Fruit fly (Drosophila melanogaster) whole organism, embryonic: ENCODE data around the gene Lim1.

Experiments used
- Atf6 ChIP-seq: fragments of 200-800 bp; sonication (Bioruptor generic); IDR thresholded peaks from 2 replicates; pipeline ENCODE4 v1.3.6; 2022; ENCODE audit warnings: missing biosample characterization, missing genetic modification characterization
- Awh ChIP-seq: fragments of 200-800 bp; sonication (Bioruptor generic); IDR thresholded peaks from 2 replicates; pipeline ENCODE4, ENCODE4 v1.3.6; 2022; ENCODE audit warnings: missing biosample characterization, missing genetic modification characterization
- Bgb ChIP-seq: fragments of 200-800 bp; sonication (Bioruptor generic); IDR thresholded peaks from 2 replicates; pipeline ENCODE4 v1.3.6; 2022; ENCODE audit warnings: missing biosample characterization, missing genetic modification characterization; ENCODE audit not compliant: partially characterized antibody
- CG10267 ChIP-seq: fragments of 200-800 bp; sonication (Bioruptor generic); optimal IDR thresholded peaks from 2 replicates; lab custom pipeline; 2018; ENCODE audit warnings: missing biosample characterization, mild to moderate bottlenecking, missing genetic modification characterization, moderate library complexity
- CG12744 ChIP-seq: fragments of 200-800 bp; sonication (Bioruptor generic); optimal IDR thresholded peaks from 2 replicates; lab custom pipeline; 2016; ENCODE audit warnings: missing biosample characterization, missing genetic modification characterization
- CG15479 ChIP-seq: fragments of 200-800 bp; sonication (Bioruptor generic); optimal IDR thresholded peaks from 3 replicates; lab custom pipeline; 2019; ENCODE audit warnings: missing biosample characterization, mild to moderate bottlenecking, missing genetic modification characterization, moderate library complexity
- CG1603 ChIP-seq: fragments of 200-800 bp; sonication (Bioruptor generic); optimal IDR thresholded peaks from 2 replicates; lab custom pipeline; 2019; ENCODE audit warnings: missing biosample characterization, mild to moderate bottlenecking, missing genetic modification characterization, moderate library complexity
- CG16813 ChIP-seq: fragments of 200-800 bp; sonication (Bioruptor generic); IDR thresholded peaks from 3 replicates; pipeline ENCODE4 v1.3.6; 2022; ENCODE audit warnings: missing biosample characterization, missing genetic modification characterization; ENCODE audit not compliant: partially characterized antibody
- CG17328 ChIP-seq: fragments of 200-800 bp; sonication (Bioruptor generic); IDR thresholded peaks from 2 replicates; pipeline ENCODE4 v1.3.6; 2022; ENCODE audit warnings: missing biosample characterization, missing genetic modification characterization
- CG17359 ChIP-seq: fragments of 200-800 bp; sonication (Bioruptor generic); optimal IDR thresholded peaks from 3 replicates; lab custom pipeline; 2018; ENCODE audit warnings: missing biosample characterization, mild to moderate bottlenecking, missing genetic modification characterization, moderate library complexity
- CG18599 ChIP-seq: fragments of 200-800 bp; sonication (Bioruptor generic); optimal IDR thresholded peaks from 3 replicates; lab custom pipeline; 2017; ENCODE audit warnings: missing biosample characterization, missing genetic modification characterization, mild to moderate bottlenecking, moderate library complexity, missing genetic modification reagents
- CG18764 ChIP-seq: fragments of 200-800 bp; sonication (Bioruptor generic); optimal IDR thresholded peaks from 3 replicates; lab custom pipeline; 2016; ENCODE audit warnings: missing biosample characterization, missing genetic modification characterization
- CG30020 ChIP-seq: fragments of 200-800 bp; optimal IDR thresholded peaks from 2 replicates; lab custom pipeline; 2019; ENCODE audit warnings: missing biosample characterization, mild to moderate bottlenecking, missing genetic modification characterization, moderate library complexity
- CG30431 ChIP-seq: fragments of 200-800 bp; sonication (Bioruptor generic); optimal IDR thresholded peaks from 2 replicates; lab custom pipeline; 2017; ENCODE audit warnings: missing biosample characterization, missing genetic modification characterization
- CG4282 ChIP-seq: fragments of 200-800 bp; sonication (Bioruptor generic); optimal IDR thresholded peaks from 2 replicates; lab custom pipeline; 2016; ENCODE audit warnings: missing biosample characterization, missing genetic modification characterization
- CG4707 ChIP-seq: fragments of 200-800 bp; sonication (Bioruptor generic); optimal IDR thresholded peaks from 2 replicates; lab custom pipeline; 2018; ENCODE audit warnings: missing biosample characterization, mild to moderate bottlenecking, missing genetic modification characterization, moderate library complexity
- CG4820 ChIP-seq: fragments of 200-800 bp; sonication (Bioruptor generic); optimal IDR thresholded peaks from 3 replicates; lab custom pipeline; 2016; ENCODE audit warnings: missing biosample characterization, missing genetic modification characterization
- CG7556 ChIP-seq: fragments of 200-800 bp; sonication (Bioruptor generic); optimal IDR thresholded peaks from 2 replicates; lab custom pipeline; 2017; ENCODE audit warnings: missing biosample characterization, mild to moderate bottlenecking, missing genetic modification characterization
- CG8765 ChIP-seq: fragments of 200-800 bp; sonication (Bioruptor generic); IDR thresholded peaks from 2 replicates; pipeline ENCODE4 v1.3.6; 2022; ENCODE audit warnings: missing biosample characterization, missing genetic modification characterization
- CG8944 ChIP-seq: fragments of 200-800 bp; sonication (Bioruptor generic); optimal IDR thresholded peaks from 3 replicates; lab custom pipeline; 2016; ENCODE audit warnings: missing biosample characterization, missing genetic modification characterization
- CoRest ChIP-seq: fragments of 200-800 bp; sonication (Bioruptor generic); optimal IDR thresholded peaks from 3 replicates; lab custom pipeline; 2018; ENCODE audit warnings: missing biosample characterization, mild to moderate bottlenecking, missing genetic modification characterization, moderate library complexity
- D19B ChIP-seq: fragments of 200-800 bp; sonication (Bioruptor generic); optimal IDR thresholded peaks from 2 replicates; lab custom pipeline; 2017; ENCODE audit warnings: missing biosample characterization, mild to moderate bottlenecking, missing genetic modification characterization
- Gug ChIP-seq: fragments of 200-800 bp; sonication (Bioruptor generic); IDR thresholded peaks from 4 replicates; pipeline ENCODE4 v1.3.6; 2022; ENCODE audit warnings: missing biosample characterization, missing genetic modification characterization
- HLHmδ ChIP-seq: fragments of 200-800 bp; sonication (Bioruptor generic); optimal IDR thresholded peaks from 2 replicates; lab custom pipeline; 2018; ENCODE audit warnings: missing biosample characterization, mild to moderate bottlenecking, missing genetic modification characterization, moderate library complexity
- HmgD ChIP-seq: fragments of 200-800 bp; sonication (Bioruptor generic); optimal IDR thresholded peaks from 3 replicates; lab custom pipeline; 2016; ENCODE audit warnings: missing biosample characterization, missing genetic modification characterization
- Hsf ChIP-seq: fragments of 200-800 bp; sonication (Bioruptor generic); optimal IDR thresholded peaks from 3 replicates; lab custom pipeline; 2016; ENCODE audit warnings: missing biosample characterization, missing genetic modification characterization
- Max ChIP-seq: fragments of 200-800 bp; sonication (Bioruptor generic); optimal IDR thresholded peaks from 2 replicates; lab custom pipeline; 2016; ENCODE audit warnings: missing biosample characterization, mild to moderate bottlenecking, missing genetic modification characterization
- Opbp ChIP-seq: fragments of 200-800 bp; sonication (Bioruptor generic); IDR thresholded peaks from 3 replicates; pipeline ENCODE4 v1.3.6; 2022; ENCODE audit warnings: missing biosample characterization, missing genetic modification characterization; ENCODE audit not compliant: partially characterized antibody
- Scr ChIP-seq: fragments of 200-800 bp; sonication (Bioruptor generic); IDR thresholded peaks from 2 replicates; pipeline ENCODE4 v1.3.6; 2022; ENCODE audit warnings: missing biosample characterization, missing genetic modification characterization; ENCODE audit not compliant: partially characterized antibody
- Sin3A ChIP-seq: fragments of >200 bp; optimal IDR thresholded peaks from 2 replicates; lab custom pipeline; 2018
- YL-1 ChIP-seq: fragments of 200-800 bp; sonication (Bioruptor generic); optimal IDR thresholded peaks from 3 replicates; lab custom pipeline; 2017; ENCODE audit warnings: missing biosample characterization, mild to moderate bottlenecking, missing genetic modification characterization
- aop ChIP-seq: fragments of 200-800 bp; sonication (Bioruptor generic); IDR thresholded peaks from 2 replicates; pipeline ENCODE4 v1.3.6; 2022; ENCODE audit warnings: missing biosample characterization, missing genetic modification characterization
- bcd ChIP-seq: fragments of 200-800 bp; sonication (Bioruptor generic); optimal IDR thresholded peaks from 2 replicates; lab custom pipeline; 2017; ENCODE audit warnings: missing biosample characterization, mild to moderate bottlenecking, missing genetic modification characterization
- bsh ChIP-seq, 2 experiments: fragments of 200-800 bp; sonication (Bioruptor generic); optimal IDR thresholded peaks; 2 replicates each; lab custom pipeline; 2017 to 2018; ENCODE audit warnings: mild to moderate bottlenecking in 2 of 2, missing biosample characterization in 2 of 2, missing genetic modification characterization in 2 of 2, moderate library complexity in 1 of 2
- croc ChIP-seq: fragments of 200-800 bp; sonication (Bioruptor generic); conservative IDR thresholded peaks from 3 replicates; pipeline ENCODE4 v1.3.6; 2022; ENCODE audit warnings: missing biosample characterization, missing genetic modification characterization
- fd64A ChIP-seq: fragments of 200-800 bp; sonication (Bioruptor generic); optimal IDR thresholded peaks from 3 replicates; lab custom pipeline; 2018; ENCODE audit warnings: missing biosample characterization, mild to moderate bottlenecking, missing genetic modification characterization
- hbn ChIP-seq: fragments of 200-800 bp; sonication (Bioruptor generic); IDR thresholded peaks from 2 replicates; pipeline ENCODE4 v1.3.6; 2022; ENCODE audit warnings: missing biosample characterization, missing genetic modification characterization; ENCODE audit not compliant: partially characterized antibody
- klu ChIP-seq: fragments of 200-800 bp; sonication (Bioruptor generic); IDR thresholded peaks from 2 replicates; pipeline ENCODE4 v1.3.6; 2022; ENCODE audit warnings: missing biosample characterization, missing genetic modification characterization
- lov ChIP-seq, 2 experiments: fragments of 200-800 bp in 1 of 2; fragments of >200 bp in 1 of 2; sonication (Bioruptor generic) in 1 of 2; IDR thresholded peaks in 1 of 2; optimal IDR thresholded peaks in 1 of 2; 2 replicates in 1 of 2; 3 replicates in 1 of 2; pipeline versions ENCODE4 v1.3.6 to Lab custom; 2017 to 2022; ENCODE audit warnings: missing biosample characterization in 1 of 2, missing genetic modification characterization in 1 of 2
- pzg ChIP-seq: fragments of 200-800 bp; sonication (Bioruptor generic); optimal IDR thresholded peaks from 3 replicates; lab custom pipeline; 2018; ENCODE audit warnings: missing biosample characterization, mild to moderate bottlenecking, missing genetic modification characterization, moderate library complexity
- sens-2 ChIP-seq: fragments of 200-800 bp; sonication (Bioruptor generic); IDR thresholded peaks from 2 replicates; pipeline ENCODE4 v1.3.6; 2022; ENCODE audit warnings: missing biosample characterization, missing genetic modification characterization
- slbo ChIP-seq: fragments of 200-800 bp; sonication (Bioruptor generic); IDR thresholded peaks from 2 replicates; pipeline ENCODE4 v1.3.6; 2022; ENCODE audit warnings: missing biosample characterization, missing genetic modification characterization
- slou ChIP-seq: fragments of 200-800 bp; sonication (Bioruptor generic); optimal IDR thresholded peaks from 3 replicates; lab custom pipeline; 2016; ENCODE audit warnings: missing biosample characterization, missing genetic modification characterization
- sqz ChIP-seq: fragments of 200-800 bp; sonication (Bioruptor generic); optimal IDR thresholded peaks from 3 replicates; lab custom pipeline; 2018; ENCODE audit warnings: missing biosample characterization, mild to moderate bottlenecking, missing genetic modification characterization
- tap ChIP-seq: fragments of 200-800 bp; optimal IDR thresholded peaks from 3 replicates; lab custom pipeline; 2019; ENCODE audit warnings: missing biosample characterization, mild to moderate bottlenecking, missing genetic modification characterization, moderate library complexity
- tgo ChIP-seq: fragments of 200-800 bp; sonication (Bioruptor generic); IDR thresholded peaks from 3 replicates; pipeline ENCODE4 v1.3.6; 2022; ENCODE audit warnings: missing biosample characterization, missing genetic modification characterization
- tna ChIP-seq: fragments of 200-800 bp; sonication (Bioruptor generic); IDR thresholded peaks from 2 replicates; pipeline ENCODE4 v1.3.6; 2022; ENCODE audit warnings: missing biosample characterization, missing genetic modification characterization; ENCODE audit not compliant: partially characterized antibody
- vvl ChIP-seq: fragments of 200-800 bp; sonication (Bioruptor generic); IDR thresholded peaks from 2 replicates; pipeline ENCODE4 v1.3.6; 2022; ENCODE audit warnings: missing biosample characterization, missing genetic modification characterization
- wor ChIP-seq: fragments of 200-800 bp; sonication (Bioruptor generic); IDR thresholded peaks from 2 replicates; pipeline ENCODE4 v1.3.6; 2022; ENCODE audit warnings: missing biosample characterization, missing genetic modification characterization

Gene Lim1

DNA sequence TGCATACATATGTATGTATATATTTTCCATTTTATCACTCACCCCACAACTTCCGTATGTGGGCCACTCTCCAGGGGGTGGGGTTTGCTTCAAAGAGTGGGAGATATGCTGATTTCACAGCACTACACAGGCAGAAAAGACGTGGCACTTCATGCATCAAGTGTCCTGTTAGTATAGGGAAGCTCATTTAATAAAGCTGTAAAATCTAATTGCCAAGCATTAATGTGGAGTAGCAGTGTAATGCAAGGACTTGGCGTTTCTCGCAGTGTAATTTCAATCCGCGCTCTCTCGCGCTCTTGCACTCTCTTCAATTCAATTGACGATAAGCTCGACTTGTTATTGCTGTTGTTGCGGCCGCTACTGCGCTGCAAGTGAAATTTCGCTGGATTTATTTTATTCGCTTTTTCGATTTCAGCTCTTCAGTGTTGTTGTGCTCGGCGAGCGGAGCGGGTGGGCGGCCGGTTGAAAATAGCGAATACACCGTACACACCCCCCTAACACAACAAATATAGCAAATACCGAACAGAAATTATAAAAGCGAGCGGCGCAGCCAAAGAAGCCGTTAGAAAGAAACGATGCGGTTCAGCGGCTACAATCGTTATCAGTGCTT, 96.3 kb downstream of the Lim1 start, which contains the start of gene Hexo2 (continued):
- TF ChIP-seq CG4707 (GFP tag; lab: Kevin White, UChicago), result peak; percentile 86
- TF ChIP-seq lov (optimal IDR thresholded peaks at IDR 0.05; lab: Kevin White, UChicago), result no peak
- TF ChIP-seq lov (GFP tag; IDR thresholded peaks at IDR 0.05; lab: Robert Waterston, UW), result peak; percentile 95
- peak; percentile 94 for TF ChIP-seq aop (GFP tag; lab: Robert Waterston, UW)
- peak; percentile 88 for TF ChIP-seq CG18764 (GFP tag; lab: Kevin White, UChicago)
- peak; percentile 90 for TF ChIP-seq tap (tag; lab: Kevin White, UChicago)
- TF ChIP-seq slou (GFP tag; lab: Kevin White, UChicago), result peak; percentile 63
- peak; percentile 86 for TF ChIP-seq klu
- peak; percentile 85 to 94 for TF ChIP-seq bsh (GFP tag; optimal IDR thresholded peaks at IDR 0.05; lab: Kevin White, UChicago)
- no peak for TF ChIP-seq Sin3A (lab: Kevin White, UChicago)
- TF ChIP-seq wor (GFP tag; lab: Robert Waterston, UW), result peak; percentile 93
- TF ChIP-seq CG4282 (GFP tag; lab: Kevin White, UChicago), result peak; percentile 65
- TF ChIP-seq croc, result peak; percentile 94
- peak; percentile 96 for TF ChIP-seq CG4820
- peak; percentile 95 for TF ChIP-seq tgo
- TF ChIP-seq vvl (GFP tag; lab: Robert Waterston, UW), result peak; percentile 99
- TF ChIP-seq Scr (GFP tag; lab: Robert Waterston, UW), result no peak
- no peak for TF ChIP-seq CG16813
- no peak for TF ChIP-seq hbn (GFP tag; lab: Robert Waterston, UW)
- peak; percentile 95 for TF ChIP-seq CG8944 (GFP tag; lab: Kevin White, UChicago)
- TF ChIP-seq YL-1 (GFP tag; lab: Kevin White, UChicago), result peak; percentile 37
- TF ChIP-seq CoRest (tag; lab: Kevin White, UChicago), result peak; percentile 88
- TF ChIP-seq CG17359 (tag; lab: Kevin White, UChicago), result peak; percentile 97
- TF ChIP-seq CG17328 (GFP tag; lab: Robert Waterston, UW), result peak; percentile 97
- TF ChIP-seq sqz, result peak; percentile 76
- TF ChIP-seq HmgD (GFP tag; lab: Kevin White, UChicago), result peak; percentile 85
- TF ChIP-seq bcd (GFP tag; lab: Kevin White, UChicago), result peak; percentile 92
- TF ChIP-seq slbo (GFP tag; lab: Robert Waterston, UW), result peak; percentile 91
- TF ChIP-seq Bgb, result no peak
- no peak for TF ChIP-seq Opbp (GFP tag; lab: Robert Waterston, UW)
- peak; percentile 83 for TF ChIP-seq Max
- TF ChIP-seq Gug, result peak; percentile 97
- TF ChIP-seq CG7556 (GFP tag; lab: Kevin White, UChicago), result peak; percentile 87
- TF ChIP-seq tna (GFP tag; lab: Robert Waterston, UW), result no peak
- no peak for TF ChIP-seq CG15479 (GFP tag; lab: Kevin White, UChicago)
- TF ChIP-seq fd64A, result peak; percentile 91
- TF ChIP-seq HLHmδ (GFP tag; lab: Kevin White, UChicago), result no peak
- peak; percentile 81 for TF ChIP-seq CG10267 (tag; lab: Kevin White, UChicago)
- peak; percentile 94 for TF ChIP-seq CG30431 (GFP tag; lab: Kevin White, UChicago)
- peak; percentile 86 for TF ChIP-seq Atf6 (GFP tag; lab: Robert Waterston, UW)
- TF ChIP-seq sens-2 (GFP tag; lab: Robert Waterston, UW), result peak; percentile 94
- TF ChIP-seq CG30020 (tag; lab: Kevin White, UChicago), result peak; percentile 47
- peak; percentile 9 for TF ChIP-seq pzg (GFP tag; lab: Kevin White, UChicago)
- TF ChIP-seq Hsf (GFP tag; lab: Kevin White, UChicago), result peak; percentile 94
- TF ChIP-seq CG18599 (GFP tag; lab: Kevin White, UChicago), result peak; percentile 85
- TF ChIP-seq CG12744 (GFP tag; lab: Kevin White, UChicago), result peak; percentile 76
- TF ChIP-seq CG8765 (GFP tag; lab: Robert Waterston, UW), result peak; percentile 75; the same call in 1 of the 2 replicates
- peak; percentile 40 for TF ChIP-seq D19B (GFP tag; lab: Kevin White, UChicago)
- TF ChIP-seq Awh (GFP tag; lab: Robert Waterston, UW), result peak; percentile 96
- peak; percentile 97 for TF ChIP-seq CG1603 (tag; lab: Kevin White, UChicago)
